Fruit fly (Drosophila melanogaster): ENCODE measurements around the gene CG34241.

CG34241 gene

DNA sequence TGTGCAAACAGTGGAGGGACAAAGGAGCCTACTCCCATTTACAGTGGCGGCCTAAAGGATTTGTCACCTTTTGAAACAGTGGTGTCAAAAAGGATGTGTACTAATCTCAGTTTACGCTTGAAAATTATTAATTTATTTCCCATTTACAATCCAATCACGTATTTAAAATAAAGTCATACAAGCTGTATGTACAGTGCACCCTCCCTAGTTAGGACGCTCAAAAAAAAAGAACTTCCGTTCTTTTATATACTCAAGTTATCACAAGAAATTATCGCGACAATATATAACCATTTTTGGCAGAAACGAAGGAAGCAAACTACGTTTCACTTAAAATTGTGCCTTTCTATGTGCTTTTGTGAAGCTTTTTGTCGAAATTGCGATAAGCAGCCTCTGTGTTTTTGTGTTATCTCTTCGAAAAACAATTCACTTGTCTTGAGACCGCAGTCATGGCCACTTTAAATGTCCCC, 11.5 kb downstream of the CG34241 start (continued):
- TF ChIP-seq CG2120 (GFP tag; optimal IDR thresholded peaks at IDR 0.05) (peak; percentile 71), CG10267 (tag; optimal IDR thresholded peaks at IDR 0.05) (peak; percentile 23), CoRest (tag; optimal IDR thresholded peaks at IDR 0.05) (peak; percentile 68), CG4820 (GFP tag; optimal IDR thresholded peaks at IDR 0.05) (peak; percentile 28), Hr3 (GFP tag; optimal IDR thresholded peaks at IDR 0.05) (peak; percentile 16), CG1024 (GFP tag; IDR thresholded peaks at IDR 0.05) (no peak), Dll (GFP tag; IDR thresholded peaks at IDR 0.05; ENCODE audit: partially characterized antibody) (no peak), mam (GFP tag; optimal IDR thresholded peaks at IDR 0.05) (peak; percentile 61), Oaz (GFP tag; IDR thresholded peaks at IDR 0.05) (no peak), CG4328 (GFP tag; optimal IDR thresholded peaks at IDR 0.05) (peak; percentile 15), ttk (GFP tag; IDR thresholded peaks at IDR 0.05) (0 out of 2 replicates have a peak, but pooled peaks have one; percentile 44), CG3407 (GFP tag; optimal IDR thresholded peaks at IDR 0.05) (peak; percentile 31), CG10462 (GFP tag; optimal IDR thresholded peaks at IDR 0.05) (peak; percentile 13), chinmo (GFP tag; IDR thresholded peaks at IDR 0.05; ENCODE audit: partially characterized antibody) (0 out of 4 replicates have a peak, but pooled peaks have one; percentile 76), CG1529 (GFP tag; optimal IDR thresholded peaks at IDR 0.05) (peak; percentile 1), phol (tag; optimal IDR thresholded peaks at IDR 0.05) (peak; percentile 52), Xbp1 (GFP tag; optimal IDR thresholded peaks at IDR 0.05) (peak; percentile 60), slou (GFP tag; optimal IDR thresholded peaks at IDR 0.05) (no peak), CG13775 (GFP tag; optimal IDR thresholded peaks at IDR 0.05) (peak; percentile 34), bab2 (GFP tag; optimal IDR thresholded peaks at IDR 0.05) (peak; percentile 56), CG7839 (tag; optimal IDR thresholded peaks at IDR 0.05) (peak; percentile 70), row (GFP tag; IDR thresholded peaks at IDR 0.05) (peak; percentile 70)

dm6 chr3L:12145709-12146694, 18.2 kb downstream of the CG34241 start, which contains the start of the genes eIF3l and Nrx-IV:
Gene eIF3l, minus strand, starts transcription at chr3L:12146097.
Gene Nrx-IV, plus strand, starts transcription at chr3L:12146519.
- TF ChIP-seq stwl (tag; optimal IDR thresholded peaks at IDR 0.05) (peak; percentile 35), jigr1 (GFP tag; IDR thresholded peaks at IDR 0.05) (no peak), pzg (GFP tag; optimal IDR thresholded peaks at IDR 0.05) (peak; percentile 61), CG30020 (tag; optimal IDR thresholded peaks at IDR 0.05) (peak; percentile 27), Deaf1 (tag; optimal IDR thresholded peaks at IDR 0.05) (peak; percentile 61), kay (GFP tag; optimal IDR thresholded peaks at IDR 0.05) (peak; percentile 35), Ravus (GFP tag; IDR thresholded peaks at IDR 0.05) (no peak), CG30403 (GFP tag; optimal IDR thresholded peaks at IDR 0.05) (peak; percentile 14), gfzf (GFP tag; optimal IDR thresholded peaks at IDR 0.05) (peak; percentile 81), Opbp (GFP tag; IDR thresholded peaks at IDR 0.05; ENCODE audit: partially characterized antibody) (peak; percentile 54), Mes4 (GFP tag; optimal IDR thresholded peaks at IDR 0.05) (no peak), CG5953 (GFP tag; IDR thresholded peaks at IDR 0.05) (no peak), dysf (GFP tag; IDR thresholded peaks at IDR 0.05) (no peak), CG4617 (GFP tag; optimal IDR thresholded peaks at IDR 0.05; ENCODE audit: borderline replicate concordance) (peak; percentile 47), seq (GFP tag; IDR thresholded peaks at IDR 0.05) (no peak), Scr (GFP tag; IDR thresholded peaks at IDR 0.05; ENCODE audit: partially characterized antibody) (peak; percentile 80), CG1602 (GFP tag; optimal IDR thresholded peaks at IDR 0.05) (no peak), Eip74EF (GFP tag; optimal IDR thresholded peaks at IDR 0.05) (no peak), vnd (GFP tag; IDR thresholded peaks at IDR 0.05; ENCODE audit: partially characterized antibody) (peak; percentile 64; the same call in 1 of the 3 replicates), CG9797 (GFP tag; optimal IDR thresholded peaks at IDR 0.05) (peak; percentile 77), phol (tag; optimal IDR thresholded peaks at IDR 0.05) (peak; percentile 30), knrl (GFP tag; IDR thresholded peaks at IDR 0.05; ENCODE audit: partially characterized antibody) (peak; percentile 76), CG11695 (GFP tag; IDR thresholded peaks at IDR 0.05) (no peak), bbx (GFP tag; IDR thresholded peaks at IDR 0.05; ENCODE audit: partially characterized antibody) (peak; percentile 28), pros (GFP tag; optimal IDR thresholded peaks at IDR 0.05) (no peak), CG1024 (GFP tag; IDR thresholded peaks at IDR 0.05) (no peak), CG2116 (GFP tag; optimal IDR thresholded peaks at IDR 0.05) (peak; percentile 47)
